Fruit fly (Drosophila melanogaster) whole organism, embryonic: ENCODE measurements around the gene foxo.

ENCODE experiments used
- Awh ChIP-seq: fragments of 200-800 bp; sonication (Bioruptor generic); IDR thresholded peaks from 2 replicates; pipeline ENCODE4, ENCODE4 v1.3.6; 2022; ENCODE audit warnings: missing biosample characterization, missing genetic modification characterization
- CG10366 ChIP-seq: fragments of 200-800 bp; sonication (Bioruptor generic); IDR thresholded peaks from 2 replicates; pipeline ENCODE4 v1.3.6; 2022; ENCODE audit warnings: missing biosample characterization, missing genetic modification characterization
- CG10431 ChIP-seq: fragments of 200-800 bp; sonication (Bioruptor generic); optimal IDR thresholded peaks from 3 replicates; lab custom pipeline; 2018; ENCODE audit warnings: missing biosample characterization, mild to moderate bottlenecking, missing genetic modification characterization
- CG11723 ChIP-seq: fragments of 200-800 bp; sonication (Bioruptor generic); optimal IDR thresholded peaks from 2 replicates; lab custom pipeline; 2017; ENCODE audit warnings: missing biosample characterization, mild to moderate bottlenecking, missing genetic modification characterization
- CG12236 ChIP-seq: fragments of 200-800 bp; sonication (Bioruptor generic); optimal IDR thresholded peaks from 2 replicates; lab custom pipeline; 2016; ENCODE audit warnings: missing biosample characterization, missing genetic modification characterization
- CG13424 ChIP-seq: fragments of 200-800 bp; sonication (Bioruptor generic); optimal IDR thresholded peaks from 2 replicates; lab custom pipeline; 2019; ENCODE audit warnings: missing biosample characterization, mild to moderate bottlenecking, missing genetic modification characterization, moderate library complexity
- CG15011 ChIP-seq: fragments of 200-800 bp; sonication (Bioruptor generic); optimal IDR thresholded peaks from 3 replicates; lab custom pipeline; 2018; ENCODE audit warnings: missing biosample characterization, mild to moderate bottlenecking, missing genetic modification characterization
- CG15073 ChIP-seq: fragments of 200-800 bp; sonication (Bioruptor generic); optimal IDR thresholded peaks from 2 replicates; lab custom pipeline; 2016; ENCODE audit warnings: missing biosample characterization, missing genetic modification characterization
- CG17328 ChIP-seq: fragments of 200-800 bp; sonication (Bioruptor generic); IDR thresholded peaks from 2 replicates; pipeline ENCODE4 v1.3.6; 2022; ENCODE audit warnings: missing biosample characterization, missing genetic modification characterization
- CG17385 ChIP-seq: fragments of 200-800 bp; sonication (Bioruptor generic); optimal IDR thresholded peaks from 3 replicates; lab custom pipeline; 2018; ENCODE audit warnings: missing biosample characterization, mild to moderate bottlenecking, missing genetic modification characterization
- CG17802 ChIP-seq: fragments of 200-800 bp; sonication (Bioruptor generic); optimal IDR thresholded peaks from 2 replicates; lab custom pipeline; 2018; ENCODE audit warnings: missing biosample characterization, mild to moderate bottlenecking, missing genetic modification characterization, moderate library complexity
- CG2116 ChIP-seq: fragments of 200-800 bp; sonication (Bioruptor generic); optimal IDR thresholded peaks from 3 replicates; lab custom pipeline; 2018; ENCODE audit warnings: missing biosample characterization, mild to moderate bottlenecking, missing genetic modification characterization
- CG3163 ChIP-seq: fragments of 200-800 bp; sonication (Bioruptor generic); optimal IDR thresholded peaks from 3 replicates; lab custom pipeline; 2016; ENCODE audit warnings: missing biosample characterization, missing genetic modification characterization
- CG6272 ChIP-seq: fragments of 200-800 bp; sonication (Bioruptor generic); IDR thresholded peaks from 2 replicates; pipeline ENCODE4 v1.3.6; 2022; ENCODE audit warnings: missing biosample characterization, missing genetic modification characterization
- CG7786 ChIP-seq: fragments of 200-800 bp; sonication (Bioruptor generic); optimal IDR thresholded peaks from 2 replicates; lab custom pipeline; 2016; ENCODE audit warnings: missing biosample characterization, missing genetic modification characterization
- CG7839 ChIP-seq: fragments of 200-800 bp; sonication (Bioruptor generic); optimal IDR thresholded peaks from 3 replicates; lab custom pipeline; 2018; ENCODE audit warnings: missing biosample characterization, mild to moderate bottlenecking, missing genetic modification characterization, moderate library complexity
- CG8478 ChIP-seq: fragments of >200 bp; optimal IDR thresholded peaks from 2 replicates; lab custom pipeline; 2018
- CG9727 ChIP-seq: fragments of 200-800 bp; sonication (Bioruptor generic); optimal IDR thresholded peaks from 3 replicates; lab custom pipeline; 2017; ENCODE audit warnings: missing biosample characterization, mild to moderate bottlenecking, missing genetic modification characterization
- CoRest ChIP-seq: fragments of 200-800 bp; sonication (Bioruptor generic); optimal IDR thresholded peaks from 3 replicates; lab custom pipeline; 2018; ENCODE audit warnings: missing biosample characterization, mild to moderate bottlenecking, missing genetic modification characterization, moderate library complexity
- D19B ChIP-seq: fragments of 200-800 bp; sonication (Bioruptor generic); optimal IDR thresholded peaks from 2 replicates; lab custom pipeline; 2017; ENCODE audit warnings: missing biosample characterization, mild to moderate bottlenecking, missing genetic modification characterization
- Dek ChIP-seq: fragments of 200-800 bp; sonication (Bioruptor generic); optimal IDR thresholded peaks from 3 replicates; lab custom pipeline; 2019; ENCODE audit warnings: missing biosample characterization, mild to moderate bottlenecking, missing genetic modification characterization, moderate library complexity
- Drgx ChIP-seq: fragments of 200-800 bp; sonication (Bioruptor generic); IDR thresholded peaks from 2 replicates; pipeline ENCODE4 v1.3.6; 2022; ENCODE audit warnings: missing biosample characterization, missing genetic modification characterization
- H2.0 ChIP-seq: fragments of 200-800 bp; sonication (Bioruptor generic); IDR thresholded peaks from 2 replicates; pipeline ENCODE4 v1.3.6; 2022; ENCODE audit warnings: missing biosample characterization, missing genetic modification characterization
- HLH54F ChIP-seq: fragments of 200-800 bp; sonication (Bioruptor generic); optimal IDR thresholded peaks from 3 replicates; lab custom pipeline; 2016; ENCODE audit warnings: missing biosample characterization, missing genetic modification characterization
- Lim3 ChIP-seq: fragments of 200-800 bp; sonication (Bioruptor generic); IDR thresholded peaks from 2 replicates; pipeline ENCODE4 v1.3.6; 2022; ENCODE audit warnings: missing biosample characterization, missing genetic modification characterization
- Max ChIP-seq: fragments of 200-800 bp; sonication (Bioruptor generic); optimal IDR thresholded peaks from 2 replicates; lab custom pipeline; 2016; ENCODE audit warnings: missing biosample characterization, mild to moderate bottlenecking, missing genetic modification characterization
- NFAT ChIP-seq: fragments of 200-800 bp; sonication (Bioruptor generic); IDR thresholded peaks from 2 replicates; pipeline ENCODE4 v1.3.6; 2022; ENCODE audit warnings: missing biosample characterization, missing genetic modification characterization
- Neu2 ChIP-seq: fragments of 200-800 bp; sonication (Bioruptor generic); optimal IDR thresholded peaks from 3 replicates; lab custom pipeline; 2016; ENCODE audit warnings: missing biosample characterization, missing genetic modification characterization, borderline replicate concordance
- Nf-YA ChIP-seq: fragments of 200-800 bp; sonication (Bioruptor generic); IDR thresholded peaks from 2 replicates; pipeline ENCODE4 v1.3.6; 2022; ENCODE audit warnings: missing biosample characterization, missing genetic modification characterization
- Oaz ChIP-seq: fragments of 200-800 bp; sonication (Bioruptor generic); IDR thresholded peaks from 2 replicates; pipeline ENCODE4 v1.3.6; 2022; ENCODE audit warnings: missing biosample characterization, missing genetic modification characterization
- Oli ChIP-seq: fragments of 200-800 bp; sonication (Bioruptor generic); optimal IDR thresholded peaks from 2 replicates; lab custom pipeline; 2018; ENCODE audit warnings: missing biosample characterization, mild to moderate bottlenecking, missing genetic modification characterization, moderate library complexity
- Poxn ChIP-seq: fragments of 200-800 bp; sonication (Bioruptor generic); IDR thresholded peaks from 2 replicates; pipeline ENCODE4 v1.3.6; 2022; ENCODE audit warnings: missing biosample characterization, missing genetic modification characterization
- Sry-δ ChIP-seq: fragments of 200-800 bp; sonication (Bioruptor generic); optimal IDR thresholded peaks from 2 replicates; lab custom pipeline; 2016; ENCODE audit warnings: missing biosample characterization, missing genetic modification characterization
- ase ChIP-seq: fragments of 200-800 bp; sonication (Bioruptor generic); IDR thresholded peaks from 3 replicates; pipeline ENCODE4 v1.3.6; 2022; ENCODE audit warnings: missing biosample characterization, missing genetic modification characterization
- chn ChIP-seq: fragments of 200-800 bp; sonication (Bioruptor generic); optimal IDR thresholded peaks from 2 replicates; lab custom pipeline; 2016; ENCODE audit warnings: missing biosample characterization, missing genetic modification characterization
- corto ChIP-seq: fragments of 200-800 bp; sonication (Bioruptor generic); optimal IDR thresholded peaks from 2 replicates; lab custom pipeline; 2016; ENCODE audit warnings: missing biosample characterization, mild to moderate bottlenecking, missing genetic modification characterization, moderate library complexity
- crc ChIP-seq: fragments of 200-800 bp; sonication (Bioruptor generic); optimal IDR thresholded peaks from 2 replicates; lab custom pipeline; 2016; ENCODE audit warnings: missing biosample characterization, missing genetic modification characterization
- en ChIP-seq: fragments of 200-800 bp; sonication (Bioruptor generic); optimal IDR thresholded peaks from 2 replicates; lab custom pipeline; 2016; ENCODE audit warnings: missing biosample characterization, missing genetic modification characterization
- fd3F ChIP-seq: fragments of 200-800 bp; sonication (Bioruptor generic); optimal IDR thresholded peaks from 2 replicates; lab custom pipeline; 2018; ENCODE audit warnings: missing biosample characterization, mild to moderate bottlenecking, missing genetic modification characterization, moderate library complexity
- ham ChIP-seq: fragments of 200-800 bp; sonication (Bioruptor generic); IDR thresholded peaks from 2 replicates; pipeline ENCODE4 v1.3.6; 2022; ENCODE audit warnings: missing biosample characterization, missing genetic modification characterization
- hkb ChIP-seq, 2 experiments: fragments of 200-800 bp in 1 of 2; fragments of >200 bp in 1 of 2; sonication (Bioruptor generic) in 1 of 2; IDR thresholded peaks in 1 of 2; optimal IDR thresholded peaks in 1 of 2; 2 replicates each; pipeline versions ENCODE4 v1.3.6 to Lab custom; 2017 to 2022; ENCODE audit warnings: missing biosample characterization in 1 of 2, missing genetic modification characterization in 1 of 2
- insv ChIP-seq, 2 experiments: fragments of 200-800 bp; sonication (Bioruptor generic); optimal IDR thresholded peaks; 3 replicates each; lab custom pipeline; 2016 to 2018; ENCODE audit warnings: missing biosample characterization in 2 of 2, missing genetic modification characterization in 2 of 2
- inv ChIP-seq: fragments of 200-800 bp; sonication (Bioruptor generic); IDR thresholded peaks from 2 replicates; pipeline ENCODE4 v1.3.6; 2022; ENCODE audit warnings: missing biosample characterization, missing genetic modification characterization; ENCODE audit not compliant: partially characterized antibody
- lov ChIP-seq, 2 experiments: fragments of 200-800 bp in 1 of 2; fragments of >200 bp in 1 of 2; sonication (Bioruptor generic) in 1 of 2; IDR thresholded peaks in 1 of 2; optimal IDR thresholded peaks in 1 of 2; 2 replicates in 1 of 2; 3 replicates in 1 of 2; pipeline versions ENCODE4 v1.3.6 to Lab custom; 2017 to 2022; ENCODE audit warnings: missing biosample characterization in 1 of 2, missing genetic modification characterization in 1 of 2
- phol ChIP-seq: fragments of 200-800 bp; sonication (Bioruptor generic); optimal IDR thresholded peaks from 3 replicates; lab custom pipeline; 2018; ENCODE audit warnings: missing biosample characterization, mild to moderate bottlenecking, missing genetic modification characterization, moderate library complexity
- salm ChIP-seq: fragments of 200-800 bp; sonication (Bioruptor generic); optimal IDR thresholded peaks from 2 replicates; lab custom pipeline; 2018; ENCODE audit warnings: missing biosample characterization, mild to moderate bottlenecking, missing genetic modification characterization
- sna ChIP-seq: fragments of 200-800 bp; sonication (Bioruptor generic); IDR thresholded peaks from 2 replicates; pipeline ENCODE4 v1.3.6; 2022; ENCODE audit warnings: missing biosample characterization, missing genetic modification characterization; ENCODE audit not compliant: partially characterized antibody
- so ChIP-seq: fragments of 200-800 bp; sonication (Bioruptor generic); IDR thresholded peaks from 3 replicates; pipeline ENCODE4 v1.3.6; 2022; ENCODE audit warnings: missing biosample characterization, missing genetic modification characterization
- stc ChIP-seq: fragments of 200-800 bp; sonication (Bioruptor generic); IDR thresholded peaks from 2 replicates; pipeline ENCODE4 v1.3.6; 2022; ENCODE audit warnings: missing biosample characterization, missing genetic modification characterization

foxo gene

DNA sequence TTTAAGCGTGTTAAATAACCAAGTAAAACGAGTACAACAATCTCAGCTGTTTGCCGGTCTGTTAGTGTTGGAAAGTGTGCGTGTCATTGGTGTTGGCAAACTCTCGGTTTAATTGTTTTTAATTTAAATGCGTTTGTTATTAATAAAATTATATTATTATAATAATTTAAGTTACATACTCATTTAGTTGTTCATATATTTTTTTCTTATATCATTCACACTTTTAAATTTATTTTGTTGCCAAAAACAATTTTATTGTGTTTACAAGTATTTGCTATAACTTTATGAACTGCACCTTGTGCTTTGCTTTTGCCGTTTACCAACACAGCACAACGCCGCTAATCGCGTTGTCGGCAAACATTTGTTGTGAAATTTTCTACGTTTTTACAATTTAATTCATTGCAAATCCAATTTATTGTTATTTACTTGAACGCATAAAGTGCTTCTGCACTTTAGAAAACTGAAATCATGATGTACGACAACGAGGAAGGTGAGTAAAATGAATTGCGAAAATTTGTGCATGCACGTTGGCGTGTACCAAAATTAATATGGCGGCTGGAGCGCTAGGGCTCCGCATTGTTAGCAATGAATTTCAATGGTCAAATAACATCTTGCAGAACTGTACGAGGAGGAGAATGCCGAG, 68.9 kb downstream of the foxo start, which contains the start of the genes 140up and Polr2B (continued):
- TF ChIP-seq Oli (tag; lab: Kevin White, UChicago) (peak; percentile 92), Oaz (peak; percentile 63), CG10431 (peak; percentile 77), Sry-δ (GFP tag; lab: Kevin White, UChicago) (peak; percentile 34), salm (tag; lab: Kevin White, UChicago) (peak; percentile 78), CG9727 (GFP tag; lab: Kevin White, UChicago) (peak; percentile 93), CG6272 (GFP tag; lab: Robert Waterston, UW) (peak; percentile 93), stc (peak; percentile 89), hkb (optimal IDR thresholded peaks at IDR 0.05; lab: Kevin White, UChicago) (no peak), hkb (GFP tag; IDR thresholded peaks at IDR 0.05; lab: Robert Waterston, UW) (peak; percentile 90), CG12236 (GFP tag; lab: Kevin White, UChicago) (no peak), Nf-YA (GFP tag; lab: Robert Waterston, UW) (peak; percentile 79), CG7839 (tag; lab: Kevin White, UChicago) (peak; percentile 94), CG17385 (GFP tag; lab: Kevin White, UChicago) (peak; percentile 89), CG8478 (no peak), CG2116 (GFP tag; lab: Kevin White, UChicago) (peak; percentile 76), CG7786 (GFP tag; lab: Kevin White, UChicago) (peak; percentile 77), so (GFP tag; lab: Robert Waterston, UW) (peak; percentile 90), Poxn (GFP tag; lab: Robert Waterston, UW) (peak; percentile 80), ham (GFP tag; lab: Robert Waterston, UW) (peak; percentile 79), CG11723 (GFP tag; lab: Kevin White, UChicago) (peak; percentile 85), Drgx (peak; percentile 83), inv (GFP tag; lab: Robert Waterston, UW) (no peak), insv (GFP tag; optimal IDR thresholded peaks at IDR 0.05; lab: Kevin White, UChicago) (peak in 1 of 2 experiments; percentile 69), CG3163 (GFP tag; lab: Kevin White, UChicago) (peak; percentile 23), NFAT (GFP tag; lab: Robert Waterston, UW) (peak; percentile 92), CG15011 (GFP tag; lab: Kevin White, UChicago) (peak; percentile 84), Awh (peak; percentile 89), CoRest (tag; lab: Kevin White, UChicago) (peak; percentile 97), Lim3 (GFP tag; lab: Robert Waterston, UW) (0 out of 2 replicates have a peak, but pooled peaks have one; percentile 35), Neu2 (GFP tag; lab: Kevin White, UChicago) (no peak), H2.0 (GFP tag; lab: Robert Waterston, UW) (peak; percentile 87), Max (peak; percentile 89), fd3F (GFP tag; lab: Kevin White, UChicago) (peak; percentile 91), Dek (peak; percentile 90), phol (peak; percentile 94), CG13424 (tag; lab: Kevin White, UChicago) (peak; percentile 95), HLH54F (GFP tag; lab: Kevin White, UChicago) (peak; percentile 83), corto (GFP tag; lab: Kevin White, UChicago) (peak; percentile 58), CG15073 (GFP tag; lab: Kevin White, UChicago) (peak; percentile 67), en (GFP tag; lab: Kevin White, UChicago) (peak; percentile 35), ase (GFP tag; lab: Robert Waterston, UW) (peak; percentile 89), chn (GFP tag; lab: Kevin White, UChicago) (peak; percentile 78), lov (optimal IDR thresholded peaks at IDR 0.05; lab: Kevin White, UChicago) (no peak), lov (GFP tag; IDR thresholded peaks at IDR 0.05; lab: Robert Waterston, UW) (peak; percentile 78; the same call in 1 of the 3 replicates), D19B (GFP tag; lab: Kevin White, UChicago) (peak; percentile 79), CG17802 (tag; lab: Kevin White, UChicago) (peak; percentile 76), crc (GFP tag; lab: Kevin White, UChicago) (peak; percentile 53), CG10366 (peak; percentile 91), sna (GFP tag; lab: Robert Waterston, UW) (no peak), CG17328 (GFP tag; lab: Robert Waterston, UW) (peak; percentile 87)
